Worm (Caenorhabditis elegans): ENCODE results near the gene K09C8.9.

The K09C8.9 gene

ce11 chrX:10963453-10964046 lies 4.0 kb downstream of the K09C8.9 start, which contains the start of gene nas-10 (continued):
- peak; percentile 52 for TF ChIP-seq C16A3.4 (tag; optimal IDR thresholded peaks at IDR 0.05)
- TF ChIP-seq ztf-11 (tag; optimal IDR thresholded peaks at IDR 0.05): peak in 1 of 2 experiments; percentile 38
- TF ChIP-seq vab-15 (tag; optimal IDR thresholded peaks at IDR 0.05): no peak
- peak; percentile 21 for TF ChIP-seq blmp-1 (tag; optimal IDR thresholded peaks at IDR 0.05)
- TF ChIP-seq dpl-1 (GFP tag; optimal IDR thresholded peaks at IDR 0.05): no peak
- TF ChIP-seq fkh-8 (tag; optimal IDR thresholded peaks at IDR 0.05): no peak
- no peak for TF ChIP-seq alr-1 (tag; optimal IDR thresholded peaks at IDR 0.05; ENCODE audit: borderline replicate concordance)
- TF ChIP-seq nhr-20 (tag; optimal IDR thresholded peaks at IDR 0.05): peak; percentile 65
- no peak for TF ChIP-seq nhr-28 (tag; optimal IDR thresholded peaks at IDR 0.05)
- no peak for TF ChIP-seq lsy-2 (tag; optimal IDR thresholded peaks at IDR 0.05)
- TF ChIP-seq ceh-8 (GFP tag; optimal IDR thresholded peaks at IDR 0.05): no peak
- peak; percentile 45 for TF ChIP-seq elt-2 (tag; optimal IDR thresholded peaks at IDR 0.05)
- TF ChIP-seq snu-23 (GFP tag; optimal IDR thresholded peaks at IDR 0.05): peak; percentile 77
- TF ChIP-seq unc-98 (GFP tag; IDR thresholded peaks at IDR 0.05): no peak
- TF ChIP-seq grh-1 (GFP tag; IDR thresholded peaks at IDR 0.05): 0 out of 2 replicates have a peak, but pooled peaks have one; percentile 24
- TF ChIP-seq tlp-1 (tag; optimal IDR thresholded peaks at IDR 0.05): no peak
- no peak for TF ChIP-seq pqm-1 (tag; optimal IDR thresholded peaks at IDR 0.05)
- TF ChIP-seq mdl-1 (tag; optimal IDR thresholded peaks at IDR 0.05): peak in 1 of 2 experiments; percentile 49
- no peak for TF ChIP-seq mab-9 (GFP tag; IDR thresholded peaks at IDR 0.05)
- peak; percentile 19 for TF ChIP-seq unc-86 (tag; optimal IDR thresholded peaks at IDR 0.05)
- TF ChIP-seq nhr-47 (tag; optimal IDR thresholded peaks at IDR 0.05): no peak
- no peak for TF ChIP-seq nhr-76 (tag; optimal IDR thresholded peaks at IDR 0.05)
- TF ChIP-seq xbp-1 (tag; optimal IDR thresholded peaks at IDR 0.05): peak; percentile 39
- TF ChIP-seq nhr-12 (tag; optimal IDR thresholded peaks at IDR 0.05): no peak
- no peak for TF ChIP-seq nhr-237 (tag; optimal IDR thresholded peaks at IDR 0.05)
- no peak for TF ChIP-seq sox-4 (tag; optimal IDR thresholded peaks at IDR 0.05)
- no peak for TF ChIP-seq unc-30 (tag; optimal IDR thresholded peaks at IDR 0.05)
- peak; percentile 68 for TF ChIP-seq nhr-19 (GFP tag; conservative IDR thresholded peaks at IDR 0.05)
- TF ChIP-seq unc-62 (GFP tag; optimal IDR thresholded peaks at IDR 0.05): no peak
- no peak for TF ChIP-seq ets-5 (GFP tag; IDR thresholded peaks at IDR 0.05)
- TF ChIP-seq hpl-2 (GFP tag; optimal IDR thresholded peaks at IDR 0.05): no peak
- no peak for TF ChIP-seq aly-2 (tag; optimal IDR thresholded peaks at IDR 0.05)
- TF ChIP-seq skn-1 (tag; optimal IDR thresholded peaks at IDR 0.05): no peak
- no peak for TF ChIP-seq ceh-88 (GFP tag; IDR thresholded peaks at IDR 0.05)
- TF ChIP-seq pag-3 (tag; optimal IDR thresholded peaks at IDR 0.05; ENCODE audit: borderline replicate concordance, insufficient read depth): no peak
- no peak for TF ChIP-seq fkh-4 (tag; optimal IDR thresholded peaks at IDR 0.05; ENCODE audit: borderline replicate concordance)
- no peak for TF ChIP-seq Y116A8C.19 (tag; optimal IDR thresholded peaks at IDR 0.05; ENCODE audit: borderline replicate concordance)
- TF ChIP-seq fos-1 (tag; optimal IDR thresholded peaks at IDR 0.05): no peak
- no peak for TF ChIP-seq zag-1 (tag; optimal IDR thresholded peaks at IDR 0.05)
- TF ChIP-seq efl-3 (GFP tag; optimal IDR thresholded peaks at IDR 0.05): no peak
- TF ChIP-seq efl-1 (optimal IDR thresholded peaks at IDR 0.05): peak in 1 of 2 experiments; percentile 1
- TF ChIP-seq efl-1 (GFP tag; optimal IDR thresholded peaks at IDR 0.05 in 1 of 2): peak in 1 of 2 experiments; percentile 86
- TF ChIP-seq hlh-17 (GFP tag; optimal IDR thresholded peaks at IDR 0.05; ENCODE audit: borderline replicate concordance): no peak
- peak; percentile 25 for TF ChIP-seq jun-1 (tag; optimal IDR thresholded peaks at IDR 0.05)
- TF ChIP-seq nhr-85 (tag): peak; percentile 76
- TF ChIP-seq rnt-1 (tag; optimal IDR thresholded peaks at IDR 0.05): peak; percentile 37
- no peak for TF ChIP-seq lin-15B (tag; optimal IDR thresholded peaks at IDR 0.05)
- TF ChIP-seq ceh-63 (GFP tag; optimal IDR thresholded peaks at IDR 0.05): no peak
- no peak for TF ChIP-seq isw-1 (GFP tag; IDR thresholded peaks at IDR 0.05)
- peak; percentile 73 for TF ChIP-seq nhr-90 (tag; optimal IDR thresholded peaks at IDR 0.05; ENCODE audit: poor library complexity)
- TF ChIP-seq fkh-10 (GFP tag; optimal IDR thresholded peaks at IDR 0.05): peak; percentile 32
- TF ChIP-seq lin-39 (tag; optimal IDR thresholded peaks at IDR 0.05): no peak

Data from whole organism, L1 larva.